Worm (Caenorhabditis elegans) whole organism, L4 larva: ENCODE data around the gene R09A1.3.
A peak's percentile ranks its signal among the peaks of the same experiment; 100 is the strongest.

Source experiments
- D1046.2 ChIP-seq: fragments of 200-800 bp; sonication (Bioruptor generic); IDR thresholded peaks from 2 replicates; pipeline ENCODE4 v1.3.6; 2022; ENCODE audit warnings: missing genetic modification characterization, missing compliant biosample characterization
- F37D6.2 ChIP-seq: sonication (generic microtip); optimal IDR thresholded peaks from 2 replicates; lab custom pipeline; 2016; ENCODE audit warnings: mild to moderate bottlenecking, missing genetic modification characterization, missing compliant biosample characterization
- R02D3.7 ChIP-seq: fragments of 150-350 bp; sonication (generic microtip); optimal IDR thresholded peaks from 3 replicates; lab custom pipeline; 2014; ENCODE audit warnings: missing biosample characterization, missing genetic modification characterization
- T26A8.4 ChIP-seq: fragments of 200-800 bp; sonication (Bioruptor generic); IDR thresholded peaks from 2 replicates; pipeline ENCODE4 v1.3.6; 2022; ENCODE audit warnings: missing genetic modification characterization, missing compliant biosample characterization
- Y48G9A.11 ChIP-seq: fragments of 200-800 bp; sonication (Bioruptor generic); IDR thresholded peaks from 2 replicates; pipeline ENCODE4 v1.3.6; 2022; ENCODE audit warnings: missing genetic modification reagents, missing genetic modification characterization, missing compliant biosample characterization
- aha-1 ChIP-seq: fragments of 150-350 bp; peaks from one replicate; lab custom pipeline; 2014; ENCODE audit warnings: missing biosample characterization, missing genetic modification characterization
- ama-1 ChIP-seq: fragments of 150-350 bp; optimal IDR thresholded peaks from 2 replicates; lab custom pipeline; 2014; ENCODE audit warnings: inconsistent platforms, mixed read lengths
- ceh-28 ChIP-seq: fragments of 150-350 bp; optimal IDR thresholded peaks from 2 replicates; lab custom pipeline; 2014; ENCODE audit warnings: missing biosample characterization, missing genetic modification reagents, missing genetic modification characterization
- ceh-32 ChIP-seq: sonication (generic microtip); optimal IDR thresholded peaks from 2 replicates; lab custom pipeline; 2016; ENCODE audit warnings: mild to moderate bottlenecking, missing genetic modification characterization, missing compliant biosample characterization; ENCODE audit not compliant: poor library complexity
- ceh-44 ChIP-seq: fragments of 200-800 bp; sonication (Bioruptor generic); IDR thresholded peaks from 2 replicates; pipeline ENCODE4 v1.3.6; 2022; ENCODE audit warnings: missing genetic modification reagents, missing genetic modification characterization, missing compliant biosample characterization
- ctbp-1 ChIP-seq: fragments of 200-800 bp; sonication (Bioruptor generic); IDR thresholded peaks from 2 replicates; pipeline ENCODE4 v1.3.6; 2022; ENCODE audit warnings: missing genetic modification reagents, missing genetic modification characterization, missing compliant biosample characterization
- daf-12 ChIP-seq: fragments of 150-350 bp; optimal IDR thresholded peaks from 2 replicates; lab custom pipeline; 2014; ENCODE audit warnings: missing biosample characterization, missing genetic modification reagents, missing genetic modification characterization
- daf-16 ChIP-seq, 3 experiments: sonication (generic microtip); optimal IDR thresholded peaks; 2 replicates each; lab custom pipeline; 2016 to 2017; ENCODE audit warnings: missing genetic modification characterization in 3 of 3, missing genetic modification reagents in 3 of 3, mild to moderate bottlenecking in 2 of 3, missing compliant biosample characterization in 2 of 3, missing biosample characterization in 1 of 3, moderate library complexity in 1 of 3
- dpl-1 ChIP-seq: fragments of 150-350 bp; optimal IDR thresholded peaks from 2 replicates; lab custom pipeline; 2014; ENCODE audit warnings: missing biosample characterization, missing genetic modification reagents, missing genetic modification characterization
- dve-1 ChIP-seq: sonication (generic microtip); optimal IDR thresholded peaks from 2 replicates; lab custom pipeline; 2017; ENCODE audit warnings: antibody characterized with exemption, mild to moderate bottlenecking, missing genetic modification characterization, missing compliant biosample characterization; ENCODE audit not compliant: insufficient read depth
- fkh-10 ChIP-seq: fragments of 150-350 bp; optimal IDR thresholded peaks from 2 replicates; lab custom pipeline; 2014; ENCODE audit warnings: missing biosample characterization, missing genetic modification reagents, missing genetic modification characterization
- hlh-11 ChIP-seq: fragments of 200-800 bp; sonication (Bioruptor generic); optimal IDR thresholded peaks from 2 replicates; lab custom pipeline; 2018; ENCODE audit warnings: mild to moderate bottlenecking, missing genetic modification characterization, missing compliant biosample characterization
- hlh-30 ChIP-seq: sonication (generic microtip); optimal IDR thresholded peaks from 2 replicates; lab custom pipeline; 2017; ENCODE audit warnings: antibody characterized with exemption, mild to moderate bottlenecking, missing genetic modification characterization, missing compliant biosample characterization; ENCODE audit not compliant: insufficient read depth
- hmg-1.1 ChIP-seq: fragments of 200-800 bp; sonication (Bioruptor generic); IDR thresholded peaks from 2 replicates; pipeline ENCODE4 v1.3.6; 2022; ENCODE audit warnings: missing genetic modification reagents, missing genetic modification characterization, missing compliant biosample characterization
- jun-1 ChIP-seq: fragments of 150-350 bp; optimal IDR thresholded peaks from 2 replicates; lab custom pipeline; 2014; ENCODE audit warnings: missing biosample characterization, missing genetic modification reagents, missing genetic modification characterization
- lin-29 ChIP-seq: fragments of 200-800 bp; sonication (Bioruptor generic); IDR thresholded peaks from 2 replicates; pipeline ENCODE4 v1.3.6; 2022; ENCODE audit warnings: missing genetic modification reagents, missing genetic modification characterization, missing compliant biosample characterization
- lin-39 ChIP-seq: fragments of 150-350 bp; optimal IDR thresholded peaks from 2 replicates; lab custom pipeline; 2014; ENCODE audit warnings: missing biosample characterization, missing genetic modification reagents, missing genetic modification characterization
- lsy-2 ChIP-seq, 2 experiments: fragments of 150-350 bp in 1 of 2; sonication (generic microtip) in 1 of 2; optimal IDR thresholded peaks; 2 replicates each; lab custom pipeline; 2014 to 2017; ENCODE audit warnings: missing biosample characterization in 2 of 2, missing genetic modification characterization in 2 of 2
- madf-9 ChIP-seq: fragments of 200-800 bp; sonication (Bioruptor generic); conservative IDR thresholded peaks from 2 replicates; pipeline ENCODE4 v1.3.6; 2022; ENCODE audit warnings: missing genetic modification reagents, missing genetic modification characterization, missing compliant biosample characterization
- mep-1 ChIP-seq: fragments of 150-350 bp; sonication (generic microtip); optimal IDR thresholded peaks from 3 replicates; lab custom pipeline; 2014; ENCODE audit warnings: missing biosample characterization, missing genetic modification characterization
- nhr-10 ChIP-seq: fragments of 150-350 bp; optimal IDR thresholded peaks from 2 replicates; lab custom pipeline; 2014; ENCODE audit warnings: missing biosample characterization, missing genetic modification characterization
- nhr-102 ChIP-seq: sonication (generic microtip); optimal IDR thresholded peaks from 2 replicates; lab custom pipeline; 2016; ENCODE audit warnings: mild to moderate bottlenecking, missing genetic modification characterization, moderate library complexity, missing compliant biosample characterization
- nhr-11 ChIP-seq: fragments of 150-350 bp; optimal IDR thresholded peaks from 2 replicates; lab custom pipeline; 2014; ENCODE audit warnings: missing biosample characterization, missing genetic modification characterization
- nhr-237 ChIP-seq: sonication (generic microtip); optimal IDR thresholded peaks from 2 replicates; lab custom pipeline; 2017; ENCODE audit warnings: missing biosample characterization, missing genetic modification characterization
- nhr-28 ChIP-seq: fragments of 150-350 bp; optimal IDR thresholded peaks from 2 replicates; lab custom pipeline; 2014; ENCODE audit warnings: missing biosample characterization, missing genetic modification characterization
- nhr-42 ChIP-seq: fragments of 200-800 bp; sonication (Bioruptor generic); IDR thresholded peaks from 2 replicates; pipeline ENCODE4 v1.3.6; 2022; ENCODE audit warnings: missing genetic modification characterization, missing compliant biosample characterization
- nhr-48 ChIP-seq: sonication (generic microtip); optimal IDR thresholded peaks from 2 replicates; lab custom pipeline; 2016; ENCODE audit warnings: mild to moderate bottlenecking, missing genetic modification characterization, missing compliant biosample characterization
- nhr-76 ChIP-seq: fragments of 150-350 bp; optimal IDR thresholded peaks from 2 replicates; lab custom pipeline; 2014; ENCODE audit warnings: missing biosample characterization, missing genetic modification characterization
- pha-4 ChIP-seq, 2 experiments: fragments of 150-350 bp in 1 of 2; fragments of 200-800 bp in 1 of 2; sonication (Bioruptor generic) in 1 of 2; IDR thresholded peaks in 1 of 2; optimal IDR thresholded peaks in 1 of 2; 2 replicates each; pipeline versions ENCODE4 v1.3.6 to Lab custom; 2014 to 2022; ENCODE audit warnings: missing genetic modification characterization in 2 of 2, missing genetic modification reagents in 2 of 2, missing biosample characterization in 1 of 2, missing compliant biosample characterization in 1 of 2
- pqm-1 ChIP-seq: sonication (generic microtip); optimal IDR thresholded peaks from 2 replicates; lab custom pipeline; 2017; ENCODE audit warnings: missing biosample characterization, missing genetic modification characterization
- rbr-2 ChIP-seq: sonication (generic microtip); optimal IDR thresholded peaks from 2 replicates; lab custom pipeline; 2016; ENCODE audit warnings: missing genotype, missing genetic modification characterization, missing compliant biosample characterization
- set-16 ChIP-seq: fragments of 200-800 bp; sonication (Bioruptor generic); IDR thresholded peaks from 2 replicates; pipeline ENCODE4 v1.3.6; 2022; ENCODE audit warnings: missing genetic modification reagents, missing genetic modification characterization, missing compliant biosample characterization
- tra-1 ChIP-seq: fragments of 200-800 bp; sonication (Bioruptor generic); IDR thresholded peaks from 2 replicates; pipeline ENCODE4 v1.3.6; 2022; ENCODE audit warnings: missing genetic modification reagents, missing genetic modification characterization, missing compliant biosample characterization
- unc-62 ChIP-seq, 3 experiments: fragments of 150-350 bp in 1 of 3; sonication (generic microtip); optimal IDR thresholded peaks in 2 of 3; peaks in 1 of 3; 1 replicate in 1 of 3; 2 replicates in 2 of 3; lab custom pipeline; 2014 to 2017; ENCODE audit warnings: missing biosample characterization in 3 of 3, missing genetic modification characterization in 3 of 3, missing genetic modification reagents in 3 of 3, missing genotype in 1 of 3
- zip-11 ChIP-seq: fragments of 200-800 bp; sonication (Bioruptor generic); IDR thresholded peaks from 2 replicates; pipeline ENCODE4 v1.3.6; 2022; ENCODE audit warnings: missing genetic modification characterization, missing compliant biosample characterization

R09A1.3 gene

DNA sequence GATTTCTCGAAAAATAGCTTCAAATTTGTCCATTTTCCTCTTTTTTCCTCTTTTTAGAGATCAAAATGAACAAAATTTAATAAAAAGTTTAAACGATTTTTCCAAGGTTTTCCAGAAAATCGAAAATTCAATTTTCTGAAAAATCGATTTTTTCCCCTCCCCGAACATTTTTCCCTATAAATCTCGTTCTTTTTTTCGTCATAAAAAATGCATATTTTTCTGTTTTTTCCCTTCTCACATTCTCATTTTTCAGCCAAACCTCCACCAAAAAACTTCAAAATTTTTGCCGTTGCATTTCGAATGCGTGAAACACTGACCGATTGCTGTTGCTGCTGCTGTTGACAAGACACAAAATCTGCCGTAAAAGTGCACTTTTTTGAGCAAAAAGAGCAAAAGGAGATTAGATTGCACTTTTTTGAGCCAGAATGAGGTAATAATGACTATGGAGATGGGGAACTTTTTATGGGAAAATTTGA is 44.6 kb downstream of the R09A1.3 start, which contains the start of the genes Y50D4C.12 and unc-34:
Y50D4C.12 (plus strand) TSS at position 301 of the 476 bp plus-strand sequence.
unc-34 (plus strand) TSS at position 426 of the 476 bp plus-strand sequence.
- TF ChIP-seq ceh-28 (tag; lab: Kevin White, UChicago) (no peak), daf-12 (tag; lab: Kevin White, UChicago) (no peak), dpl-1 (GFP tag; lab: Kevin White, UChicago) (no peak), nhr-102 (tag; lab: Kevin White, UChicago) (no peak), pha-4 (GFP tag; IDR thresholded peaks at IDR 0.05; lab: Robert Waterston, UW) (no peak), pha-4 (tag; optimal IDR thresholded peaks at IDR 0.05; lab: Kevin White, UChicago) (no peak), ceh-32 (no peak), nhr-42 (GFP tag; lab: Robert Waterston, UW) (no peak), aha-1 (tag; lab: Kevin White, UChicago) (peak; percentile 38)

DNA sequence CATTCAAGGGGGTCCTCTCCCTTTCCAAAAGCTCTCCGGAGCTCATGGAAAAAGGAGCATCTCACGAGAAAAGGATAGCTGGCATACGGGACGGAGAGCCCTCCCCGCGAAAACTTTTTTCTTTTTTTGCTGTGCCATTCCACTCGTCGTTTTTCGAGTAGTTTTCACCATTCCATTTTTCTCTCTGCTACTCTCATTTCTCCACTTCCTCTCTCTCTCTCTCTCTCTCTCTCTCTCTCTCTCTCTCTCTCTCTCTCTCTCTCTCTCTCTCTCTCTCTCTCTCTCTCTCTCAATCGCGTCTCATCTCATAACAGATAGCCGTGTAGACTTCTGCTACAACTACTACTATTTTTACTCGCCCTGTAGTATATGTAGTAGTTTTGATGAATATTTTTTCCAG is 47.2 kb downstream of the R09A1.3 start:
- TF ChIP-seq aha-1 (tag; lab: Kevin White, UChicago) (peak; percentile 95), hlh-30 (tag; lab: Kevin White, UChicago) (peak; percentile 1), nhr-28 (tag; lab: Kevin White, UChicago) (peak; percentile 10), dpl-1 (GFP tag; lab: Kevin White, UChicago) (no peak), nhr-11 (tag; lab: Kevin White, UChicago) (peak; percentile 21), jun-1 (no peak), dve-1 (tag; lab: Kevin White, UChicago) (peak; percentile 6), fkh-10 (peak; percentile 31), pha-4 (GFP tag; IDR thresholded peaks at IDR 0.05; lab: Robert Waterston, UW) (peak; percentile 33; the same call in 1 of the 2 replicates), pha-4 (tag; optimal IDR thresholded peaks at IDR 0.05; lab: Kevin White, UChicago) (no peak), hlh-11 (tag; lab: Kevin White, UChicago) (peak; percentile 30), lsy-2 (tag; optimal IDR thresholded peaks at IDR 0.05; lab: Kevin White, UChicago) (peak in 1 of 2 experiments; percentile 53), tra-1 (GFP tag; lab: Robert Waterston, UW) (peak; percentile 17; the same call in 1 of the 2 replicates), hmg-1.1 (GFP tag; lab: Robert Waterston, UW) (peak; percentile 51; the same call in 1 of the 2 replicates), unc-62 (GFP tag; optimal IDR thresholded peaks at IDR 0.05 in 1 of 2; lab: Kevin White, UChicago) (peak in 1 of 2 experiments; percentile 92), unc-62 (tag; optimal IDR thresholded peaks at IDR 0.05; lab: Kevin White, UChicago) (no peak), ctbp-1 (GFP tag; lab: Robert Waterston, UW) (peak; percentile 72), zip-11 (GFP tag; lab: Robert Waterston, UW) (no peak), mep-1 (peak; percentile 58), R02D3.7 (no peak), set-16 (peak; percentile 75)

DNA sequence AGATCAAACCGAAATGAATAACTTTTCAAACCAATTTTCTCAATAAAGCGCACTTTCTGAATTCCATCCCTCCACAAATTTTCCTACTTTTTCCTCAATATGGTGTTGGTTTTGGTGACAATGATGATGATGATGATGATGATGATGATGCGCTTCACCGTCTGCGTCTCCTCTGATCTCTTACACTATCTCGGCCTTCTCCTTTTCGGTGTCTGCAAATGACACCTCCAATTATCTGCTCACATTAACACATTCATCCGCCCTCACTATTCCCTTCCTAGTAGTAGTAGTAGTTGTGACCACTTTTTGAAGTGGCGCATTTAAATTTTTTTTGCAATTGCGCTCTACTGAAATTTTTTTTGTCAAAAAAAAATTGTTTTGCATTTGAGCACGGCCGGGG is 48.3 kb downstream of the R09A1.3 start:
- TF ChIP-seq aha-1 (tag; lab: Kevin White, UChicago) (peak; percentile 89), daf-12 (tag; lab: Kevin White, UChicago) (no peak), Y48G9A.11 (no peak), nhr-237 (tag; lab: Kevin White, UChicago) (no peak), nhr-10 (no peak)

DNA sequence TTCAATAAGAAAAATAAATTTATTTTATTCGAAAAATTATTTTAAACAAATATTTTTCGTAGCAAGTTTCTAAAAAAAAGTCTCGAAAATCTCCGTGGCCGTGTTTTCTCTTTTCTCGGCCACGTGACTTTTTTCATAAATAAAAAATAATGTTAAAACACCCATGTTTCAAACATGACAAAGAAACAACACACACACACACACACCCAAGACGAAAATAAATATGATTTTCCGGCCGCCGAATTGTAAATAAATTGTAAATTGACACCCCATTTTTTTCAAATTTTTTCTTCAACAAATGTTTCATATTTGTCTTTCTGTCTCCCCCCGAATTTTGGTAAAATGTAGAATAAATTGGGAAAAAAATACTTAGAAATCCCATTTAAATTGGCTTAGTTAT is 49.0 kb downstream of the R09A1.3 start:
- TF ChIP-seq ama-1 (no peak), nhr-76 (tag; lab: Kevin White, UChicago) (no peak), set-16 (no peak), madf-9 (GFP tag; lab: Robert Waterston, UW) (no peak), rbr-2 (tag; lab: Kevin White, UChicago) (no peak), D1046.2 (no peak), ceh-44 (GFP tag; lab: Robert Waterston, UW) (no peak), pqm-1 (tag; lab: Kevin White, UChicago) (no peak), F37D6.2 (no peak), unc-62 (GFP tag; optimal IDR thresholded peaks at IDR 0.05 in 1 of 2; lab: Kevin White, UChicago) (no peak), unc-62 (tag; optimal IDR thresholded peaks at IDR 0.05; lab: Kevin White, UChicago) (no peak), lin-29 (GFP tag; lab: Robert Waterston, UW) (no peak), nhr-48 (tag; lab: Kevin White, UChicago) (no peak), lin-39 (tag; lab: Kevin White, UChicago) (no peak), mep-1 (no peak), daf-12 (tag; lab: Kevin White, UChicago) (no peak), T26A8.4 (GFP tag; lab: Robert Waterston, UW) (no peak), tra-1 (GFP tag; lab: Robert Waterston, UW) (no peak), daf-16 (GFP tag; optimal IDR thresholded peaks at IDR 0.05; lab: Kevin White, UChicago) (no peak), daf-16 (tag; optimal IDR thresholded peaks at IDR 0.05; lab: Kevin White, UChicago) (no peak)
- TF ChIP-seq, all 104 proteins: peak for 0
